Worm (Caenorhabditis elegans) whole organism, L4 larva: Measurements from ENCODE around the gene ccr-4.

ENCODE experiments used
- F26F4.8 ChIP-seq: fragments of 200-800 bp; sonication (Bioruptor generic); conservative IDR thresholded peaks from 2 replicates; pipeline ENCODE4 v1.3.6; 2022; ENCODE audit warnings: missing genetic modification characterization, missing compliant biosample characterization
- R02D3.7 ChIP-seq: fragments of 150-350 bp; sonication (generic microtip); optimal IDR thresholded peaks from 3 replicates; lab custom pipeline; 2014; ENCODE audit warnings: missing biosample characterization, missing genetic modification characterization
- T26A8.4 ChIP-seq: fragments of 200-800 bp; sonication (Bioruptor generic); IDR thresholded peaks from 2 replicates; pipeline ENCODE4 v1.3.6; 2022; ENCODE audit warnings: missing genetic modification characterization, missing compliant biosample characterization
- Y105C5A.15 ChIP-seq: fragments of 200-800 bp; sonication (Bioruptor generic); IDR thresholded peaks from 2 replicates; pipeline ENCODE4 v1.3.6; 2022; ENCODE audit warnings: missing genetic modification characterization, missing compliant biosample characterization
- Y48G9A.11 ChIP-seq: fragments of 200-800 bp; sonication (Bioruptor generic); IDR thresholded peaks from 2 replicates; pipeline ENCODE4 v1.3.6; 2022; ENCODE audit warnings: missing genetic modification reagents, missing genetic modification characterization, missing compliant biosample characterization
- Y5F2A.4 ChIP-seq: fragments of 200-800 bp; sonication (Bioruptor generic); optimal IDR thresholded peaks from 2 replicates; lab custom pipeline; 2018; ENCODE audit warnings: mild to moderate bottlenecking, missing genetic modification characterization, missing compliant biosample characterization
- Y75B8A.6 ChIP-seq: fragments of 200-800 bp; sonication (Bioruptor generic); IDR thresholded peaks from 2 replicates; pipeline ENCODE4 v1.3.6; 2022; ENCODE audit warnings: missing genetic modification reagents, missing genetic modification characterization, missing compliant biosample characterization
- aha-1 ChIP-seq: fragments of 150-350 bp; peaks from one replicate; lab custom pipeline; 2014; ENCODE audit warnings: missing biosample characterization, missing genetic modification characterization
- ceh-62 ChIP-seq: sonication (generic microtip); optimal IDR thresholded peaks from 2 replicates; lab custom pipeline; 2017; ENCODE audit warnings: missing biosample characterization, missing genetic modification characterization
- ces-1 ChIP-seq: fragments of 150-350 bp; sonication (generic microtip); optimal IDR thresholded peaks from 4 replicates; lab custom pipeline; 2014; ENCODE audit warnings: missing biosample characterization, missing genetic modification reagents, missing genetic modification characterization
- ctbp-1 ChIP-seq: fragments of 200-800 bp; sonication (Bioruptor generic); IDR thresholded peaks from 2 replicates; pipeline ENCODE4 v1.3.6; 2022; ENCODE audit warnings: missing genetic modification reagents, missing genetic modification characterization, missing compliant biosample characterization
- daf-12 ChIP-seq: fragments of 150-350 bp; optimal IDR thresholded peaks from 2 replicates; lab custom pipeline; 2014; ENCODE audit warnings: missing biosample characterization, missing genetic modification reagents, missing genetic modification characterization
- dve-1 ChIP-seq: sonication (generic microtip); optimal IDR thresholded peaks from 2 replicates; lab custom pipeline; 2017; ENCODE audit warnings: antibody characterized with exemption, mild to moderate bottlenecking, missing genetic modification characterization, missing compliant biosample characterization; ENCODE audit not compliant: insufficient read depth
- hif-1 ChIP-seq, 2 experiments: sonication (generic microtip); optimal IDR thresholded peaks; 2 replicates each; lab custom pipeline; 2016 to 2017; ENCODE audit warnings: missing compliant biosample characterization in 2 of 2, missing genetic modification characterization in 2 of 2, missing genetic modification reagents in 2 of 2, missing genotype in 2 of 2, mild to moderate bottlenecking in 1 of 2
- hlh-11 ChIP-seq: fragments of 200-800 bp; sonication (Bioruptor generic); optimal IDR thresholded peaks from 2 replicates; lab custom pipeline; 2018; ENCODE audit warnings: mild to moderate bottlenecking, missing genetic modification characterization, missing compliant biosample characterization
- hlh-30 ChIP-seq: sonication (generic microtip); optimal IDR thresholded peaks from 2 replicates; lab custom pipeline; 2017; ENCODE audit warnings: antibody characterized with exemption, mild to moderate bottlenecking, missing genetic modification characterization, missing compliant biosample characterization; ENCODE audit not compliant: insufficient read depth
- hmg-1.1 ChIP-seq: fragments of 200-800 bp; sonication (Bioruptor generic); IDR thresholded peaks from 2 replicates; pipeline ENCODE4 v1.3.6; 2022; ENCODE audit warnings: missing genetic modification reagents, missing genetic modification characterization, missing compliant biosample characterization
- jun-1 ChIP-seq: fragments of 150-350 bp; optimal IDR thresholded peaks from 2 replicates; lab custom pipeline; 2014; ENCODE audit warnings: missing biosample characterization, missing genetic modification reagents, missing genetic modification characterization
- lin-29 ChIP-seq: fragments of 200-800 bp; sonication (Bioruptor generic); IDR thresholded peaks from 2 replicates; pipeline ENCODE4 v1.3.6; 2022; ENCODE audit warnings: missing genetic modification reagents, missing genetic modification characterization, missing compliant biosample characterization
- lin-38 ChIP-seq: fragments of 200-800 bp; sonication (Bioruptor generic); IDR thresholded peaks from 2 replicates; pipeline ENCODE4 v1.3.6; 2022; ENCODE audit warnings: missing genetic modification reagents, missing genetic modification characterization, missing compliant biosample characterization
- lin-39 ChIP-seq: fragments of 150-350 bp; optimal IDR thresholded peaks from 2 replicates; lab custom pipeline; 2014; ENCODE audit warnings: missing biosample characterization, missing genetic modification reagents, missing genetic modification characterization
- madf-5 ChIP-seq, 2 experiments: fragments of 200-800 bp; sonication (Bioruptor generic); IDR thresholded peaks; 2 replicates each; pipeline ENCODE4 v1.3.6; 2022; ENCODE audit warnings: missing compliant biosample characterization in 2 of 2, missing genetic modification characterization in 2 of 2
- madf-9 ChIP-seq: fragments of 200-800 bp; sonication (Bioruptor generic); conservative IDR thresholded peaks from 2 replicates; pipeline ENCODE4 v1.3.6; 2022; ENCODE audit warnings: missing genetic modification reagents, missing genetic modification characterization, missing compliant biosample characterization
- mxl-2 ChIP-seq: fragments of 200-800 bp; sonication (Bioruptor generic); conservative IDR thresholded peaks from 2 replicates; pipeline ENCODE4 v1.3.6; 2022; ENCODE audit warnings: missing genetic modification reagents, missing genetic modification characterization, missing compliant biosample characterization
- mxl-3 ChIP-seq: fragments of 200-800 bp; sonication (Bioruptor generic); optimal IDR thresholded peaks from 2 replicates; lab custom pipeline; 2018; ENCODE audit warnings: mild to moderate bottlenecking, missing genetic modification characterization, missing compliant biosample characterization
- nhr-10 ChIP-seq: fragments of 150-350 bp; optimal IDR thresholded peaks from 2 replicates; lab custom pipeline; 2014; ENCODE audit warnings: missing biosample characterization, missing genetic modification characterization
- nhr-11 ChIP-seq: fragments of 150-350 bp; optimal IDR thresholded peaks from 2 replicates; lab custom pipeline; 2014; ENCODE audit warnings: missing biosample characterization, missing genetic modification characterization
- nhr-25 ChIP-seq: sonication (generic microtip); optimal IDR thresholded peaks from 2 replicates; lab custom pipeline; 2017; ENCODE audit warnings: missing genetic modification characterization, mild to moderate bottlenecking, missing compliant biosample characterization, antibody characterized with exemption, moderate library complexity, borderline replicate concordance; ENCODE audit not compliant: insufficient read depth
- nhr-48 ChIP-seq: sonication (generic microtip); optimal IDR thresholded peaks from 2 replicates; lab custom pipeline; 2016; ENCODE audit warnings: mild to moderate bottlenecking, missing genetic modification characterization, missing compliant biosample characterization
- nhr-6 ChIP-seq: fragments of 150-350 bp; optimal IDR thresholded peaks from 2 replicates; lab custom pipeline; 2014; ENCODE audit warnings: missing biosample characterization, missing genetic modification characterization
- nhr-77 ChIP-seq: fragments of 150-350 bp; optimal IDR thresholded peaks from 2 replicates; lab custom pipeline; 2014; ENCODE audit warnings: missing biosample characterization, missing genetic modification characterization
- saeg-2 ChIP-seq: fragments of 200-800 bp; sonication (Bioruptor generic); IDR thresholded peaks from 2 replicates; pipeline ENCODE4 v1.3.6; 2022; ENCODE audit warnings: missing genetic modification reagents, missing genetic modification characterization, missing compliant biosample characterization
- set-16 ChIP-seq: fragments of 200-800 bp; sonication (Bioruptor generic); IDR thresholded peaks from 2 replicates; pipeline ENCODE4 v1.3.6; 2022; ENCODE audit warnings: missing genetic modification reagents, missing genetic modification characterization, missing compliant biosample characterization
- snpc-1.2 ChIP-seq: fragments of 200-800 bp; sonication (Bioruptor generic); IDR thresholded peaks from 2 replicates; pipeline ENCODE4 v1.3.6; 2022; ENCODE audit warnings: missing genetic modification reagents, missing genetic modification characterization, missing compliant biosample characterization
- spr-3 ChIP-seq: fragments of 200-800 bp; sonication (Bioruptor generic); optimal IDR thresholded peaks from 2 replicates; lab custom pipeline; 2018; ENCODE audit warnings: mild to moderate bottlenecking, missing genetic modification characterization, missing compliant biosample characterization
- tag-97 ChIP-seq: fragments of 200-800 bp; sonication (Bioruptor generic); IDR thresholded peaks from 2 replicates; pipeline ENCODE4 v1.3.6; 2022; ENCODE audit warnings: missing genetic modification characterization, missing compliant biosample characterization
- tra-1 ChIP-seq: fragments of 200-800 bp; sonication (Bioruptor generic); IDR thresholded peaks from 2 replicates; pipeline ENCODE4 v1.3.6; 2022; ENCODE audit warnings: missing genetic modification reagents, missing genetic modification characterization, missing compliant biosample characterization
- unc-39 ChIP-seq: sonication (generic microtip); optimal IDR thresholded peaks from 2 replicates; lab custom pipeline; 2017; ENCODE audit warnings: missing biosample characterization, missing genetic modification characterization
- zfp-2 ChIP-seq: sonication (generic microtip); optimal IDR thresholded peaks from 2 replicates; lab custom pipeline; 2016; ENCODE audit warnings: mild to moderate bottlenecking, missing genetic modification characterization, missing compliant biosample characterization
- zfp-3 ChIP-seq: fragments of 200-800 bp; sonication (Bioruptor generic); conservative IDR thresholded peaks from 2 replicates; pipeline ENCODE4 v1.3.6; 2022; ENCODE audit warnings: missing genetic modification reagents, missing genetic modification characterization, missing compliant biosample characterization

The ccr-4 gene

DNA sequence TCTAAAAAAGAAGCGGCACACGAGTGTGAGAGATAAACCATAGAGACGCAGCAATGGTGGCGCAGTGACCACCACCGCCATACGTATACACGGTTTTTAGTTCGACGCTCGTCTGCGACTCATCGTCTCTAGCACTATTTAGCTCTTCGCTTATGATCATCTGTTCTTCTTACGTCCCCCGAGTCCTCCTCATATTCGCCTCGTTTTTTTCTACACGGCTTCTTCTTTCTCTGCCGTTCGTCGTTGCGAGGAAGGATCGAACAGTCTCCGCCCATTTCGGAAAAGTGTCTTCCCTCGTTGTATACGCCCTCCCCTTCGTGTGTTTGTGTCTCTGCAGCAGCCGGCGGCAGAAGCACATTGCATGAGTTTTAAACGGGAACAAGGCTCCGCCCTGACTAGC is 3.6 kb downstream of the ccr-4 start (continued):
- TF ChIP-seq mxl-2 (GFP tag; lab: Robert Waterston, UW) = no peak
- TF ChIP-seq nhr-77 = no peak
- TF ChIP-seq ctbp-1 = no peak
- no peak for TF ChIP-seq ceh-62 (tag; lab: Kevin White, UChicago)
- TF ChIP-seq hlh-30 (tag; lab: Kevin White, UChicago) = peak; percentile 43
- TF ChIP-seq dve-1 (tag; lab: Kevin White, UChicago) = no peak
- TF ChIP-seq hlh-11 (tag; lab: Kevin White, UChicago) = peak; percentile 68
- TF ChIP-seq tra-1 (GFP tag; lab: Robert Waterston, UW) = no peak

- TF ChIP-seq Y75B8A.6 = no peak
- TF ChIP-seq tag-97 (GFP tag; lab: Robert Waterston, UW) = no peak
- TF ChIP-seq hif-1 (tag; optimal IDR thresholded peaks at IDR 0.05; lab: Kevin White, UChicago) = no peak
- TF ChIP-seq daf-12 (tag; lab: Kevin White, UChicago) = no peak
- TF ChIP-seq snpc-1.2 (GFP tag; lab: Robert Waterston, UW) = no peak
- no peak for TF ChIP-seq Y105C5A.15 (GFP tag; lab: Robert Waterston, UW)
- TF ChIP-seq saeg-2 = no peak
- no peak for TF ChIP-seq R02D3.7 (tag; lab: Kevin White, UChicago)
- peak; percentile 15 for TF ChIP-seq T26A8.4 (GFP tag; lab: Robert Waterston, UW)
- no peak for TF ChIP-seq lin-39
- no peak for TF ChIP-seq nhr-6 (tag; lab: Kevin White, UChicago)
- TF ChIP-seq Y5F2A.4 (GFP tag; lab: Kevin White, UChicago) = no peak
- no peak for TF ChIP-seq zfp-2 (tag; lab: Kevin White, UChicago)
- peak; percentile 65 for TF ChIP-seq mxl-3 (GFP tag; lab: Kevin White, UChicago)
- no peak for TF ChIP-seq lin-29
- TF ChIP-seq nhr-25 (tag; lab: Kevin White, UChicago) = no peak
- no peak for TF ChIP-seq spr-3 (GFP tag; lab: Kevin White, UChicago)
- no peak for TF ChIP-seq hmg-1.1 (GFP tag; lab: Robert Waterston, UW)
- TF ChIP-seq aha-1 (tag; lab: Kevin White, UChicago) = no peak
- no peak for TF ChIP-seq jun-1 (tag; lab: Kevin White, UChicago)
- TF ChIP-seq zfp-3 (GFP tag; lab: Robert Waterston, UW) = no peak
- no peak for TF ChIP-seq madf-9 (GFP tag; lab: Robert Waterston, UW)
- no peak for TF ChIP-seq unc-39 (tag; lab: Kevin White, UChicago)
- TF ChIP-seq F26F4.8 = no peak
- TF ChIP-seq ces-1 (GFP tag; lab: Kevin White, UChicago) = no peak
- no peak for TF ChIP-seq nhr-11 (tag; lab: Kevin White, UChicago)
- peak; percentile 46 for TF ChIP-seq hlh-11 (tag; lab: Kevin White, UChicago)
- TF ChIP-seq nhr-48 (tag; lab: Kevin White, UChicago) = peak; percentile 13
- TF ChIP-seq nhr-10 (tag; lab: Kevin White, UChicago) = no peak
Measured at ce11 chrIV:12366571-12366970, 5.2 kb downstream of the ccr-4 start.

DNA sequence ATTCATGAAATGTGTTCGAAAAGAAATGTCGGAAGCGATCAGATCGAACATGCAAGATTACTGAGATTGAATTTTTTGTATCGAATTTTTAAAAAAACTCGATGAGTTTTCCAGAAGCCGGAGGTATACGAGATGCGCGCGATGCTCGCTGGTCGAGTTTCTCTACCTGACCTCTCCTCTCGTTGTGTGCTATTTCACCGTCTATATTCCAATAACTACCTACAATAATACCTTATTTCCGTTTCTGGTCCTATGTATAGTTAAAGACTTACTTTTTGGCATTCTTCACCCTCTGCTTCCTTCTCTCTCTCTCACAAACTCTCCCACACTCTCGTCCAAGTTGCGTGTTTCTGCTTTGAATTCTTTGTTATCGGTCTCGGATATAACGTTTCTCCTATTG is 10.0 kb downstream of the ccr-4 start:
- TF ChIP-seq tag-97 (GFP tag; lab: Robert Waterston, UW) (no peak), nhr-11 (tag; lab: Kevin White, UChicago) (no peak), Y48G9A.11 (GFP tag; lab: Robert Waterston, UW) (0 out of 2 replicates have a peak, but pooled peaks have one; percentile 17), lin-38 (GFP tag; lab: Robert Waterston, UW) (peak; percentile 9; the same call in 1 of the 2 replicates), madf-5 (GFP tag; IDR thresholded peaks at IDR 0.05; lab: Robert Waterston, UW) (0 out of 4 replicates have a peak, but pooled peaks of 1 of the 2 experiments have one; percentile 7), set-16 (GFP tag; lab: Robert Waterston, UW) (no peak)
